Fruit fly (Drosophila melanogaster) whole organism, prepupa: ENCODE data around the gene Lcp65Aa.

Source experiments
- Blimp-1 ChIP-seq: fragments of 200-800 bp; sonication (Bioruptor generic); optimal IDR thresholded peaks from 3 replicates; lab custom pipeline; 2017; ENCODE audit warnings: missing biosample characterization, missing genetic modification characterization, mild to moderate bottlenecking, moderate library complexity, missing genetic modification reagents
- CG10631 ChIP-seq: fragments of 200-800 bp; sonication (Bioruptor generic); optimal IDR thresholded peaks from 2 replicates; lab custom pipeline; 2016; ENCODE audit warnings: missing biosample characterization, missing genetic modification characterization
- CG10669 ChIP-seq: fragments of 200-800 bp; sonication (Bioruptor generic); optimal IDR thresholded peaks from 3 replicates; lab custom pipeline; 2018; ENCODE audit warnings: missing biosample characterization, mild to moderate bottlenecking, missing genetic modification characterization, moderate library complexity
- CG11762 ChIP-seq: fragments of 200-800 bp; sonication (Bioruptor generic); optimal IDR thresholded peaks from 3 replicates; lab custom pipeline; 2016; ENCODE audit warnings: missing biosample characterization, missing genetic modification characterization; ENCODE audit not compliant: insufficient read depth
- CG15336 ChIP-seq: fragments of 200-800 bp; sonication (Bioruptor generic); IDR thresholded peaks from 2 replicates; pipeline ENCODE4 v1.3.6; 2022; ENCODE audit warnings: missing biosample characterization, missing genetic modification characterization
- CG34406 ChIP-seq: fragments of 200-800 bp; sonication (Bioruptor generic); optimal IDR thresholded peaks from 3 replicates; lab custom pipeline; 2016; ENCODE audit warnings: missing biosample characterization, missing genetic modification characterization
- CG6163 ChIP-seq: fragments of 200-800 bp; sonication (Bioruptor generic); IDR thresholded peaks from 3 replicates; pipeline ENCODE4 v1.3.6; 2022; ENCODE audit warnings: missing biosample characterization, missing genetic modification characterization
- CG6808 ChIP-seq: fragments of 200-800 bp; sonication (Bioruptor generic); optimal IDR thresholded peaks from 3 replicates; lab custom pipeline; 2017; ENCODE audit warnings: missing biosample characterization, missing genetic modification characterization, mild to moderate bottlenecking, moderate library complexity, missing genetic modification reagents
- CG8319 ChIP-seq: fragments of 200-800 bp; sonication (Bioruptor generic); optimal IDR thresholded peaks from 3 replicates; lab custom pipeline; 2016; ENCODE audit warnings: missing biosample characterization, missing genetic modification characterization
- CG8632 ChIP-seq: fragments of 200-800 bp; sonication (Bioruptor generic); optimal IDR thresholded peaks from 3 replicates; lab custom pipeline; 2016; ENCODE audit warnings: missing biosample characterization, missing genetic modification characterization
- Eip78C ChIP-seq: fragments of 200-800 bp; sonication (Bioruptor generic); peaks from one replicate; lab custom pipeline; 2016; ENCODE audit warnings: missing biosample characterization, missing genetic modification characterization
- Eip93F ChIP-seq: fragments of 200-800 bp; sonication (Bioruptor generic); optimal IDR thresholded peaks from 2 replicates; lab custom pipeline; 2016; ENCODE audit warnings: missing biosample characterization, mild to moderate bottlenecking, missing genetic modification characterization
- OdsH ChIP-seq: fragments of 200-800 bp; sonication (Bioruptor generic); optimal IDR thresholded peaks from 3 replicates; lab custom pipeline; 2016; ENCODE audit warnings: missing biosample characterization, missing genetic modification characterization
- Sox102F ChIP-seq: fragments of 200-800 bp; sonication (Bioruptor generic); optimal IDR thresholded peaks from 2 replicates; lab custom pipeline; 2016; ENCODE audit warnings: missing biosample characterization, mild to moderate bottlenecking, missing genetic modification characterization
- Sox14 ChIP-seq: fragments of 200-800 bp; sonication (Bioruptor generic); optimal IDR thresholded peaks from 3 replicates; lab custom pipeline; 2016; ENCODE audit warnings: missing biosample characterization, missing genetic modification characterization
- achi ChIP-seq: fragments of 200-800 bp; sonication (Bioruptor generic); optimal IDR thresholded peaks from 3 replicates; lab custom pipeline; 2016; ENCODE audit warnings: missing biosample characterization, missing genetic modification characterization
- acj6 ChIP-seq: fragments of 200-800 bp; sonication (Bioruptor generic); optimal IDR thresholded peaks from 3 replicates; lab custom pipeline; 2016; ENCODE audit warnings: missing biosample characterization, missing genetic modification characterization
- eg ChIP-seq: fragments of 200-800 bp; sonication (Bioruptor generic); IDR thresholded peaks from 3 replicates; pipeline ENCODE4 v1.3.6; 2022; ENCODE audit warnings: missing biosample characterization, missing genetic modification characterization
- fd85E ChIP-seq: fragments of 200-800 bp; sonication (Bioruptor generic); optimal IDR thresholded peaks from 3 replicates; lab custom pipeline; 2016; ENCODE audit warnings: missing biosample characterization, missing genetic modification characterization
- fkh ChIP-seq: fragments of 200-800 bp; sonication (Bioruptor generic); optimal IDR thresholded peaks from 3 replicates; lab custom pipeline; 2017; ENCODE audit warnings: missing biosample characterization, mild to moderate bottlenecking, missing genetic modification characterization, moderate library complexity
- lz ChIP-seq: fragments of 200-800 bp; sonication (Bioruptor generic); optimal IDR thresholded peaks from 3 replicates; lab custom pipeline; 2016; ENCODE audit warnings: missing biosample characterization, missing genetic modification characterization
- net ChIP-seq: fragments of 200-800 bp; sonication (Bioruptor generic); optimal IDR thresholded peaks from 3 replicates; lab custom pipeline; 2016; ENCODE audit warnings: missing biosample characterization, missing genetic modification characterization
- salr ChIP-seq, 2 experiments: fragments of 200-800 bp; sonication (Bioruptor generic); optimal IDR thresholded peaks; 3 replicates each; lab custom pipeline; 2016 to 2018; ENCODE audit warnings: missing biosample characterization in 2 of 2, missing genetic modification characterization in 2 of 2, mild to moderate bottlenecking in 1 of 2
- spab ChIP-seq: fragments of 200-800 bp; sonication (Bioruptor generic); optimal IDR thresholded peaks from 2 replicates; lab custom pipeline; 2017; ENCODE audit warnings: missing biosample characterization, mild to moderate bottlenecking, missing genetic modification characterization, missing genetic modification reagents
- ss ChIP-seq, 2 experiments: fragments of 200-800 bp; sonication (Bioruptor generic); optimal IDR thresholded peaks; 2 replicates in 1 of 2; 3 replicates in 1 of 2; lab custom pipeline; 2017 to 2018; ENCODE audit warnings: mild to moderate bottlenecking in 2 of 2, missing biosample characterization in 2 of 2, missing genetic modification characterization in 2 of 2, moderate library complexity in 1 of 2
- svp ChIP-seq: fragments of 200-800 bp; sonication (Bioruptor generic); peaks from one replicate; lab custom pipeline; 2016; ENCODE audit warnings: missing biosample characterization, missing genetic modification characterization
- vri ChIP-seq: fragments of 200-800 bp; sonication (Bioruptor generic); optimal IDR thresholded peaks from 3 replicates; lab custom pipeline; 2016; ENCODE audit warnings: missing biosample characterization, mild to moderate bottlenecking, missing genetic modification characterization

The Lcp65Aa gene

dm6 chr3L:6136691-6137090 is 14.4 kb upstream of the Lcp65Aa start, which contains the start of gene Lcp65Af:
Gene Lcp65Af (minus strand): TSS chr3L:6136791.
- TF ChIP-seq Eip78C (GFP tag; lab: Kevin White, UChicago) (no peak), CG11762 (GFP tag; lab: Kevin White, UChicago) (no peak), net (no peak), svp (GFP tag; lab: Kevin White, UChicago) (no peak), OdsH (GFP tag; lab: Kevin White, UChicago) (no peak), lz (GFP tag; lab: Kevin White, UChicago) (no peak), achi (GFP tag; lab: Kevin White, UChicago) (no peak), spab (no peak)

DNA sequence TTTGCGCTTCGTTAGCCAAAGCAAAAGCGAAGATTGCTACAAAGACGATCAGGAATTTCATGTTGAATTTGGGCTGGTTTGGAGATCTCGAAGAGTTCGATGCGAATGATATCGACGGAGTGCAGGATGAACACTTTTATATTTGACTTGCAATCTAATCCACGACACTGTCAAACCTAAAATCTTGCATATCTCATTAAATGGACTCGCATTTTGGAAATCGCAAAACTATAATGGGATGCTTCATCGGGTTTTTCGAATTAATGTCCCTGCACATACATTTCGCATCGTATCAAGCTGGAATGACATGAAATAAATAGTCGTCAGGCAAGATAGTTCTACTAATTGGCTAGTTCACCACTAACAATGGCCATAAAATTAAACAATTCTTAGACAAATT is 13.1 kb upstream of the Lcp65Aa start, which contains the start of gene Lcp65Ae:
Gene Lcp65Ae, minus strand, starts transcription at position 101 of the 400 bp plus-strand sequence.
- TF ChIP-seq eg (GFP tag; lab: Robert Waterston, UW), result no peak
- TF ChIP-seq CG10669 (GFP tag; lab: Kevin White, UChicago), result no peak
- TF ChIP-seq fkh (GFP tag; lab: Kevin White, UChicago), result no peak
- TF ChIP-seq, all 60 proteins: peak for 0

DNA sequence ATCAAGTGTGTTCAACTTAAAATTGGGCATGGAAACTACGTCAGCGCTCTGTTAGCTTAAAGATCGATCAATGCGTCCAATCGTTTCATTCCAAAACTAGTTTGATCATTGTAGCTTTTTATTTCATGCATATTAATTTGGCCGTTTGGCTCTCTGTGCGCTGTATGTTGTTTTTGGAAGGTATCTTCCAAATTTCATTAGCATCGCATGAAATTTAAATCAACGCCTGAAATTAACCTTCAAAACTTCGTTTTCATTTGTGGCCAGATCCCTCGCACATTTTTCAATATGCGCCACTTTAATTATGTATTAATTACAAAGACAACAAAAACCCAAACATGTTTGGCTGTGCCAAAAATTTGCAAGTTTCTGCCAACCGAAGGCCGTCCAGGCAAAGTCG is 12.5 kb upstream of the Lcp65Aa start:
- no peak for TF ChIP-seq CG15336 (GFP tag; lab: Robert Waterston, UW)

- no peak for TF ChIP-seq CG10631 (GFP tag; lab: Kevin White, UChicago)
- no peak for TF ChIP-seq Eip93F (GFP tag; lab: Kevin White, UChicago)
- TF ChIP-seq Sox102F (GFP tag; lab: Kevin White, UChicago), result no peak
- TF ChIP-seq fkh (GFP tag; lab: Kevin White, UChicago), result peak; percentile 56
- no peak for TF ChIP-seq salr (GFP tag; optimal IDR thresholded peaks at IDR 0.05; lab: Kevin White, UChicago)
- TF ChIP-seq CG6163 (GFP tag; lab: Robert Waterston, UW), result no peak
- no peak for TF ChIP-seq Eip78C (GFP tag; lab: Kevin White, UChicago)
- no peak for TF ChIP-seq eg (GFP tag; lab: Robert Waterston, UW)
Observed at dm6 chr3L:6139924-6140574, 11.1 kb upstream of the Lcp65Aa start, which contains the start of gene Cpr65Av. Gene Cpr65Av (minus strand): TSS chr3L:6139974.

DNA sequence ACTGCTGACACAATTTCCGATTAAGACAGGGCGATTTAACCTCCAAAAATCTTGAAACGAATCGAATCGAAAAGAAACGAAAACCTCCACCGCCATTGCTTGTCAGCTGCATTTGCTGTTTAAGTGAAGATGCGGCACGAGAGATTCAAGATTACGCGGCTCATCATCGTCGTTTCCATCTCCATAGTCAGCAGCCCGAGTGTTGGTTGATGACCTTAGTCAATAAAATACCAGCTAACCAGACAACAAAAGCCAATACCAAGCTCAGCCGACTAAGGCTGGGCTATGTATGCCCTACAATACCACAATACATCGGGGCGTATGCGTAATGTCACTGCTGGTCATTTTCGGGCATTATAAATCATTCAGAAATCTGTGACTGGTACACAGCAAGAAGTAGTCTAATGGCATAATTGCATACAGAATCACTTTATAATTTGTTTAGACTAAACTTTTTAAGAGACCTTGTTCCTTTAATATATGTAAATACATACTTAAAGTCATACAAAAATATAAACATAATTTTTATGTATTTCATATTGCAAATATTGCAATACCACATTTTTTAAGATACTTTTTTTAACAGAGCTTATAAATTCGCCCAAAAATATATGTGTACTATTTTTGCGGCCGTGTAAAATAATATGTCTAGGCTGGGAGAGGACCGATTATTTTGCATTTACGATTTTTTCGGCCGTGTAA is 10.2 kb upstream of the Lcp65Aa start:
- TF ChIP-seq CG8319 (GFP tag; lab: Kevin White, UChicago) (peak; percentile 5), Sox14 (no peak), CG8632 (GFP tag; lab: Kevin White, UChicago) (peak; percentile 21), CG10631 (GFP tag; lab: Kevin White, UChicago) (peak; percentile 9), CG34406 (peak; percentile 29), CG6808 (GFP tag; lab: Kevin White, UChicago) (no peak), Eip78C (GFP tag; lab: Kevin White, UChicago) (peak; percentile 76), acj6 (GFP tag; lab: Kevin White, UChicago) (peak; percentile 3), fd85E (GFP tag; lab: Kevin White, UChicago) (no peak)

DNA sequence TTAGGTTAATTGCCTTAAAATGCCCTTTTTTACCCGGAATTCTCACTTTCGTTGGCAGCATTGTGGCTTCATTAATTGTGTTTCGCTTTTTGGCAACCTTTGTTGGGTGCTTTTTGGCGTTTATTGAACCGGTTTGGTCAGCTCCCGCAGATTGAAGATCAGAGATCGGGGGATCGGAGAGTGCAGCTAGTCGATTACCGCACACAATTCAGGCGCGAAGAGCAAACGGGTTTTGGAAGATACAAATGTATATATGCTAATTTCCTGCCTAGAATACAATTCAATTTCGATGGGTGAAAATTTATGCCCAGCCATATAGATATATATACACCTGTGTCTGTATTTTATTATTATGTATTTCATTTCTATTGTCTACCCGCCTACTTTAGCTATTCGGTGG is 9.6 kb upstream of the Lcp65Aa start:
- TF ChIP-seq Blimp-1 (GFP tag; lab: Kevin White, UChicago), result peak; percentile 92
- no peak for TF ChIP-seq ss (GFP tag; optimal IDR thresholded peaks at IDR 0.05; lab: Kevin White, UChicago)
- TF ChIP-seq vri (GFP tag; lab: Kevin White, UChicago), result peak; percentile 90
- TF ChIP-seq CG8632 (GFP tag; lab: Kevin White, UChicago), result no peak
